Worm (Caenorhabditis elegans): ENCODE data around the gene Y51B9A.9.
A peak's percentile ranks its signal among the peaks of the same experiment; 100 is the strongest.

The Y51B9A.9 gene

DNA sequence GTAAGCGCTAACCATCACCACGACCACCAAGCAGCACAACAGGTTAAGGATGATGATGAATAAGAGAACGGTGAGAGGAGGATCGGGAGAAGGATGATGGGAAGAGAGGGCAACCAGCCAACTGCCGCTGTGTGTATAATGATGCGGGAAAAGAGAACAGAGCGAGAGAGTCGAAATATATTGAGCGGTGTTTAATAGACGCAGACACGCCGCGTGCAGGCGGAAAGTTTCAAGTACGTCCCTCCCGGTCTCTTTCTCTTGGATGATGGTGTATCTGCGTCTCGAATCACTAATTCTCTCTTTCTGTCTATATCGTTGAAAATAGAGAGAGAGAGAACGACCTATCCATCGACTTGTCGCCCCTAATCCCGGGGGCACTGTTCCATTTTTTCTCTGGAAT, 40.7 kb downstream of the Y51B9A.9 start:
- peak; percentile 28 for TF ChIP-seq crh-2 (tag; optimal IDR thresholded peaks at IDR 0.05)
- TF ChIP-seq fos-1 (tag; optimal IDR thresholded peaks at IDR 0.05) = peak; percentile 45
- TF ChIP-seq lsy-2 (tag; optimal IDR thresholded peaks at IDR 0.05) = peak in 1 of 2 experiments; percentile 60
- TF ChIP-seq dmd-4 (tag; optimal IDR thresholded peaks at IDR 0.05) = no peak
- no peak for TF ChIP-seq nhr-10 (tag; optimal IDR thresholded peaks at IDR 0.05)
- no peak for TF ChIP-seq elt-1 (tag; optimal IDR thresholded peaks at IDR 0.05)
- no peak for TF ChIP-seq lin-13 (GFP tag; optimal IDR thresholded peaks at IDR 0.05)
- TF ChIP-seq nhr-23 (tag; optimal IDR thresholded peaks at IDR 0.05) = no peak
- no peak for TF ChIP-seq elt-3 (tag; optimal IDR thresholded peaks at IDR 0.05)
- peak; percentile 75 for TF ChIP-seq nhr-129 (tag; optimal IDR thresholded peaks at IDR 0.05)
- no peak for TF ChIP-seq mbf-1 (tag; optimal IDR thresholded peaks at IDR 0.05)
- no peak for TF ChIP-seq gmeb-1 (tag; optimal IDR thresholded peaks at IDR 0.05)
- TF ChIP-seq skn-1 (tag; optimal IDR thresholded peaks at IDR 0.05) = no peak
- no peak for TF ChIP-seq ZK546.5 (tag; optimal IDR thresholded peaks at IDR 0.05)
- no peak for TF ChIP-seq ceh-16 (tag; optimal IDR thresholded peaks at IDR 0.05)
- peak; percentile 58 for TF ChIP-seq blmp-1 (tag; optimal IDR thresholded peaks at IDR 0.05; ENCODE audit: insufficient read depth)
- TF ChIP-seq sem-4 (tag; optimal IDR thresholded peaks at IDR 0.05) = peak; percentile 57
- no peak for TF ChIP-seq alr-1 (tag; optimal IDR thresholded peaks at IDR 0.05)
- TF ChIP-seq unc-55 (GFP tag; optimal IDR thresholded peaks at IDR 0.05) = peak; percentile 51
- peak; percentile 37 for TF ChIP-seq nhr-21 (tag; optimal IDR thresholded peaks at IDR 0.05)
- TF ChIP-seq sma-9 (GFP tag; optimal IDR thresholded peaks at IDR 0.05) = peak; percentile 84
- no peak for TF ChIP-seq sma-9 (tag; optimal IDR thresholded peaks at IDR 0.05)
- peak; percentile 52 for TF ChIP-seq C34F6.9 (tag; optimal IDR thresholded peaks at IDR 0.05)
- TF ChIP-seq nhr-12 (tag; optimal IDR thresholded peaks at IDR 0.05) = no peak
- peak; percentile 38 for TF ChIP-seq sma-3 (GFP tag; optimal IDR thresholded peaks at IDR 0.05)
- TF ChIP-seq ztf-1 (GFP tag; conservative IDR thresholded peaks at IDR 0.05) = no peak
- no peak for TF ChIP-seq lin-11 (tag; optimal IDR thresholded peaks at IDR 0.05)
- no peak for TF ChIP-seq nhr-6 (tag; optimal IDR thresholded peaks at IDR 0.05)
- TF ChIP-seq mdl-1 (tag; optimal IDR thresholded peaks at IDR 0.05) = peak; percentile 44 to 58
- TF ChIP-seq lin-39 (tag; optimal IDR thresholded peaks at IDR 0.05) = no peak
- TF ChIP-seq ztf-4 (tag; optimal IDR thresholded peaks at IDR 0.05) = no peak
- TF ChIP-seq egl-27 (tag; optimal IDR thresholded peaks at IDR 0.05) = peak; percentile 75
- peak; percentile 17 for TF ChIP-seq zag-1 (tag; optimal IDR thresholded peaks at IDR 0.05)
- peak; percentile 38 for TF ChIP-seq nhr-25 (tag; optimal IDR thresholded peaks at IDR 0.05)
- TF ChIP-seq nhr-237 (tag; optimal IDR thresholded peaks at IDR 0.05) = no peak
- no peak for TF ChIP-seq ama-1 (optimal IDR thresholded peaks at IDR 0.05)
- TF ChIP-seq F13H6.1 (tag; optimal IDR thresholded peaks at IDR 0.05) = peak; percentile 72

DNA sequence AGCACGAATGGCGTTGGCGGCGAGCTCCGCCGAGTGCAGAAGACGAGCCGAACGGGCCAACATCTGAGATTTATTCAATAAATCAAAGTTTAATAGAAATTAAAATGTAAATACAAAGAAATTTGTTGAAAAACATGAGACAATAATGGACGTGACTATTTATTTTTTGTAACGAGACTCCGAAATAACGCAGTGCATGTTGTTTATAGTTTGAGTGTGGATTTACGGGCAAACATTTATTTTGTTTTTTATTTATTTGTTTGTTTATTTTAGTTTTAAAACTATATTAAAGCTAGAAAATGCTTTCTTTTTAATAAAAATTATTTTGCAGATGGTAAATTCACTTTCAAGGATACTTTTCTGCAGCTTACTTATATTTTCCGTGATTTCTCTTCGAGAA, 44.7 kb downstream of the Y51B9A.9 start, which contains the start of the genes sdhb-1 and cup-15:
sdhb-1 (minus strand) TSS at position 63 of the 400 bp plus-strand sequence.
cup-15 (plus strand) TSS at position 332 of the 400 bp plus-strand sequence.
- TF ChIP-seq unc-62 (GFP tag; optimal IDR thresholded peaks at IDR 0.05) (no peak), skn-1 (tag; optimal IDR thresholded peaks at IDR 0.05) (no peak), Y55F3AM.14 (GFP tag; optimal IDR thresholded peaks at IDR 0.05) (no peak), sem-4 (tag; optimal IDR thresholded peaks at IDR 0.05) (no peak), aly-2 (tag; optimal IDR thresholded peaks at IDR 0.05) (no peak), R02D3.7 (tag; optimal IDR thresholded peaks at IDR 0.05) (peak; percentile 40), unc-55 (GFP tag; optimal IDR thresholded peaks at IDR 0.05) (peak; percentile 57), fos-1 (tag; optimal IDR thresholded peaks at IDR 0.05) (no peak), ztf-11 (tag; optimal IDR thresholded peaks at IDR 0.05) (no peak), ztf-4 (tag; optimal IDR thresholded peaks at IDR 0.05) (no peak), F13H6.1 (tag; optimal IDR thresholded peaks at IDR 0.05) (no peak), nhr-11 (tag; optimal IDR thresholded peaks at IDR 0.05) (no peak), nhr-23 (tag; optimal IDR thresholded peaks at IDR 0.05) (no peak), ceh-16 (tag; optimal IDR thresholded peaks at IDR 0.05) (no peak), elt-1 (tag; optimal IDR thresholded peaks at IDR 0.05) (no peak), snpc-4 (tag; optimal IDR thresholded peaks at IDR 0.05) (no peak), nhr-21 (tag; optimal IDR thresholded peaks at IDR 0.05) (no peak), dmd-4 (tag; optimal IDR thresholded peaks at IDR 0.05) (no peak), C34F6.9 (tag; optimal IDR thresholded peaks at IDR 0.05) (peak; percentile 38), ZK546.5 (tag; optimal IDR thresholded peaks at IDR 0.05) (no peak), blmp-1 (tag; optimal IDR thresholded peaks at IDR 0.05; ENCODE audit: insufficient read depth) (no peak), unc-39 (tag; optimal IDR thresholded peaks at IDR 0.05) (no peak), lsy-2 (tag; optimal IDR thresholded peaks at IDR 0.05) (peak in 1 of 2 experiments; percentile 47), alr-1 (tag; optimal IDR thresholded peaks at IDR 0.05) (no peak)
